Worm (Caenorhabditis elegans): ENCODE measurements around the gene srw-100.

The srw-100 gene

ce11 chrV:1710909-1711308, at the start of gene srw-100:
Gene srw-100 (plus strand): TSS chrV:1711209.
- TF ChIP-seq duxl-1 (tag; optimal IDR thresholded peaks at IDR 0.05; ENCODE audit: poor library complexity) (no peak), T20F7.1 (GFP tag; optimal IDR thresholded peaks at IDR 0.05) (no peak), ceh-32 (tag; optimal IDR thresholded peaks at IDR 0.05; ENCODE audit: poor library complexity) (no peak), nhr-42 (GFP tag; IDR thresholded peaks at IDR 0.05) (no peak), ZK546.5 (tag; optimal IDR thresholded peaks at IDR 0.05) (no peak), R02D3.7 (tag; optimal IDR thresholded peaks at IDR 0.05) (no peak), nhr-76 (tag; optimal IDR thresholded peaks at IDR 0.05) (no peak)

- TF ChIP-seq nhr-11 (tag; optimal IDR thresholded peaks at IDR 0.05): no peak
- no peak for TF ChIP-seq ceh-20 (GFP tag; IDR thresholded peaks at IDR 0.05)
- no peak for TF ChIP-seq F10B5.3 (tag; optimal IDR thresholded peaks at IDR 0.05)
- TF ChIP-seq daf-16 (GFP tag; optimal IDR thresholded peaks at IDR 0.05): no peak
- TF ChIP-seq daf-16 (tag; optimal IDR thresholded peaks at IDR 0.05): no peak
- TF ChIP-seq Y48G9A.11 (GFP tag; IDR thresholded peaks at IDR 0.05): no peak
Measured at ce11 chrV:1662270-1662669, 48.7 kb upstream of the srw-100 start, which contains the start of gene irld-40. Gene irld-40 (plus strand): TSS chrV:1662570.

- TF ChIP-seq F10B5.3 (tag; optimal IDR thresholded peaks at IDR 0.05) (no peak), daf-8 (GFP tag; IDR thresholded peaks at IDR 0.05) (no peak), dmd-6 (GFP tag; IDR thresholded peaks at IDR 0.05) (no peak)
Measured at ce11 chrV:1664921-1665320, 46.1 kb upstream of the srw-100 start, which contains the start of gene K04F1.9. Gene K04F1.9 (plus strand): TSS chrV:1665221.

ce11 chrV:1666904-1667303, 44.1 kb upstream of the srw-100 start, which contains the start of gene K04F1.8:
Gene K04F1.8 (plus strand): TSS chrV:1667204.
- no peak for TF ChIP-seq set-16 (GFP tag; IDR thresholded peaks at IDR 0.05)
- no peak for TF ChIP-seq daf-19 (GFP tag; conservative IDR thresholded peaks at IDR 0.05)
- TF ChIP-seq nhr-102 (tag; optimal IDR thresholded peaks at IDR 0.05): no peak
- TF ChIP-seq mxl-3 (GFP tag; optimal IDR thresholded peaks at IDR 0.05): no peak
- no peak for TF ChIP-seq aly-2 (tag; optimal IDR thresholded peaks at IDR 0.05)
- TF ChIP-seq nhr-11 (tag; optimal IDR thresholded peaks at IDR 0.05): no peak

- TF ChIP-seq Y48G9A.11 (GFP tag; IDR thresholded peaks at IDR 0.05) (no peak), aha-1 (tag) (no peak), unc-39 (tag; optimal IDR thresholded peaks at IDR 0.05) (no peak), fkh-10 (GFP tag; optimal IDR thresholded peaks at IDR 0.05) (no peak), F37D6.2 (tag; optimal IDR thresholded peaks at IDR 0.05) (no peak), sdz-12 (GFP tag; optimal IDR thresholded peaks at IDR 0.05) (no peak), daf-16 (GFP tag; optimal IDR thresholded peaks at IDR 0.05) (no peak), daf-16 (tag; optimal IDR thresholded peaks at IDR 0.05) (no peak)
Measured at ce11 chrV:1668216-1668615, 42.8 kb upstream of the srw-100 start, which contains the start of gene irld-42. Gene irld-42 (plus strand): TSS chrV:1668516.

- no peak for TF ChIP-seq zip-11 (GFP tag; IDR thresholded peaks at IDR 0.05)
- TF ChIP-seq mep-1 (tag; optimal IDR thresholded peaks at IDR 0.05): no peak
- TF ChIP-seq sdz-12 (GFP tag; optimal IDR thresholded peaks at IDR 0.05): no peak
- TF ChIP-seq nhr-41 (GFP tag; IDR thresholded peaks at IDR 0.05): no peak
- no peak for TF ChIP-seq ceh-20 (GFP tag; IDR thresholded peaks at IDR 0.05)
- no peak for TF ChIP-seq fkh-10 (GFP tag; optimal IDR thresholded peaks at IDR 0.05)
- TF ChIP-seq mes-2 (tag; optimal IDR thresholded peaks at IDR 0.05; ENCODE audit: poor library complexity, severe bottlenecking): no peak
- TF ChIP-seq pha-4 (GFP tag; IDR thresholded peaks at IDR 0.05): no peak
- TF ChIP-seq pha-4 (tag; optimal IDR thresholded peaks at IDR 0.05): no peak
- TF ChIP-seq rbr-2 (tag; optimal IDR thresholded peaks at IDR 0.05): no peak
- no peak for TF ChIP-seq dmd-6 (GFP tag; IDR thresholded peaks at IDR 0.05)
- TF ChIP-seq F44E2.7 (GFP tag; IDR thresholded peaks at IDR 0.05): no peak
- no peak for TF ChIP-seq zfp-3 (GFP tag; conservative IDR thresholded peaks at IDR 0.05)
- no peak for TF ChIP-seq ceh-82 (tag; optimal IDR thresholded peaks at IDR 0.05)
- no peak for TF ChIP-seq dpl-1 (GFP tag; optimal IDR thresholded peaks at IDR 0.05)
- no peak for TF ChIP-seq T20F7.1 (GFP tag; optimal IDR thresholded peaks at IDR 0.05)
- TF ChIP-seq R02D3.7 (tag; optimal IDR thresholded peaks at IDR 0.05): no peak
- no peak for TF ChIP-seq madf-5 (GFP tag; IDR thresholded peaks at IDR 0.05)
- TF ChIP-seq zfp-2 (tag; optimal IDR thresholded peaks at IDR 0.05): no peak
- TF ChIP-seq madf-9 (GFP tag; conservative IDR thresholded peaks at IDR 0.05): no peak
Measured at ce11 chrV:1678228-1678627, 32.8 kb upstream of the srw-100 start, which contains the start of gene srw-98. Gene srw-98 (minus strand): TSS chrV:1678328.
